Fruit fly (Drosophila melanogaster): ENCODE data around the gene CG14515.

CG14515 gene

DNA sequence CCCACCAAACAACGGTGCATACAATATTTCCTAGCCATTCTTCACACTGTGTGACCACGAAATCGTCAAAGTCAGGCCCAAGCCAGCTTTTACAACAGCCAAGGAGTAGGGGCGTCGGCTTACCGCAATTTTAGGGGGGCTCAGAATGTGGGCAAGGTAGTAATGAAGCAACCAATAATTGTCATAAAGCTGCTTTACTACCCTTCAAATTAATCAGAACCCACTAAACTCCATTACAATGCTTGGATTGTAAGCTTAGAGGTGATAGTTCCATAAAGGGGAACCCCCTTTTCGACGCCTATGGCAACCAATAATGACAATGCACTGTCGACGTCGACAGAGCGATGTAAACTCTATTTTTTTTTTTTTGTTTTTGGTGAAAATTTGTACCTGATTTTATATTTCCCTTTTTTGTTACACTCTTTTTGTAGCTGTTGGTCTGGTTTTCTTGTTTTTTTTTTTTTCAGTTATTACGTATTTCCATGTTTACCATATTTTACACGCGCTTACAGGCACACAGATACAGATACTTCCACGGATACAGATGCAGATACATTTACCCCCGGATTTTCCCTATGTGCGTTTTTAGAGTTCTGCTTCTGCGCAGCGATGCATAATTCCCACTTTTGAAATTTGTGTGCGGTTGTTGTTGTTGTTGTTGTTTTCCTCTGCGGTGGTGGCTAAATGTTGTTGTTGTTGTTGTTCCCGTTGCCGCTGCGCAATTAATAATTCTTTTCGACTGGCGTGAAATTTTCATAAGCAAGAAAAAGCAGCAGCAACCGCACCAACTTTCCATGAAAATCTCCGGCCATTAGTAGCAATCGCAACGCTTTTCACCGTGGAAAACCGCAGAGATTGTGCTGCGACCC lies 7.5 kb downstream of the CG14515 start:
- no peak for TF ChIP-seq noc (tag; optimal IDR thresholded peaks at IDR 0.05)

DNA sequence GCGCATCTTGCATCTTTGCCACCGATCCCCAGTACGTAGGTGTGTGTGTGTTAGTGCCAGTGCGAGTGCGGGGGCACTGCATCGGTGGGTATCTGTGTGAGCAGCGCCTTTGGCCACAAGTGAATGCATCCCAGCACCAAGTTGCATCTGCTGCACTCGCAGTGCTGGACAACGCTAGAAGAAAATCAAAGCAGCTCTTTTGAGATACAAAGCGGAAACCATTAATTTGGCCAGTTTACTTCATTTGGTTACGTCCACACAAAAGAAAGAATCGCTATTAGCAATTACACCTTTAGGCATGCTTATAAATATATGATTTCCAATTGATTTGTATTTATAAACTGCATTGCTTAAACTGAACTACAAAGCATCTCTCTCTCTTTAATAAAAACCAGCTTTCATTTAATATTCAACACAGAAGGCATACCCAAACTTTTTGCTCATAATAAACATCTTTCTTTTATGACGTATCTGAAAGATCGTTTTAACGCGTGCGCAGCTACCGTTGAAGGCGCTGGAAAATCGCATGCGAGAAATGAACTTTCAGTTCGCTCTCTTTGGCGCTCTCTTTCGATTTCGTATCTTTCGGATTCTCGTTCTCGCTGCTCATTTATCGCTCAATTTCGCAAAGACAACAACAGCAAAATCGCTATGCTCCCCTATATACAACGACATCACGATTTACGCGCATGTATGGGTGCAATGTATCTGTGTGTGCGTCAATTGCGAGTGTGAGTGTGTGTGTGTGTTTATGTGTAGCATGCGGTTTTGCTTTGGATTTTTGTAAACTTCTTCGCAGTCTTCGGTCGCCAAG lies 9.0 kb downstream of the CG14515 start:
- TF ChIP-seq noc (tag; optimal IDR thresholded peaks at IDR 0.05), result no peak

DNA sequence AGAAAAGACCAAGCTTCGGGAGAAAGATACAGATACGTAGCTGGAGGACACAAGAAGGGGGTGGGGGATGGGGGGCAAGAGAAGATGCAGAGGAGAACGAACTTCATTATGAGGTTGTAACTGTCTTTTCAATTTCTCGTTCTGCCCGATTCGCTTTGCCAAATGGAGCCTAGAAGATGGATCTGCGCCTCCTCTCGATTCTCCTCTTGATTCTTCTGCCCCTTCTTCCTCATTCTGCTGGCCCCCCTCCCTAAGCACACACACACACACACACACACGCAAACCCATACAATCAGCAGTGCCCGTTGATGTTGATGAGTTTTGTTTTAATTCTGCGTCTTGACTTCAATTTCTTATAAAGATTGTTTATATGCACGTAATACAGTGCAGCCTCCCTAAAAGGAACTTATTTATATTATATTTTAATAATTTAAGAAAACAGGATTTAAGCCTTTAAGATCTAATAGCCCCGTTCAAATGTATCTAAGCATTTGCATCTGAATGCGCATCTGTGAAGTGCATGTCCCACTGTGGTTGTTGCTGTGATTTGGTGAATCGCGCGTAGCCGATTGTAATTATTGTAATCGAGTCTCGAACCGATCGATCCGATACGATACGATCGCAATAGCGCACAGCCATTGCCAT lies 9.8 kb downstream of the CG14515 start:
- TF ChIP-seq noc (tag; optimal IDR thresholded peaks at IDR 0.05), result peak; percentile 46

DNA sequence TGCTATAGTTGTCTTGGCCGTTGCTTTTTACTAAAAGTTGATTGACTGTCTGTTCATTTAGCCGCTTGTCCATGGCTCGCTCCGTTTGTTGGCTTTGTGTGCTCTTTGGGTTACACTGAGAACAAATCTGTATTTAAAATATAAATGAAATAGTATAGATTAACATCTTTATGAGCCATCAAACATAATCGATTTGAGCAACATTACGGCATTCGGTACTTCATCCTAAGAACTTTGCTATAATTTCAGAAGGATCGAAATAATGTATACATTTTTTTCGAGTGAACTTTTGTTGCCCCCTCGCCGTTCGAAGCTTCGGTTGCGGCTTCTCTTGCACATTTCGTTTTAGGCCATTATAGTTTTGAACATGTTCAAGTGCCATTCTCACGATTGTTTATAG lies 10.6 kb downstream of the CG14515 start:
- peak; percentile 32 for TF ChIP-seq noc (tag; optimal IDR thresholded peaks at IDR 0.05)

DNA sequence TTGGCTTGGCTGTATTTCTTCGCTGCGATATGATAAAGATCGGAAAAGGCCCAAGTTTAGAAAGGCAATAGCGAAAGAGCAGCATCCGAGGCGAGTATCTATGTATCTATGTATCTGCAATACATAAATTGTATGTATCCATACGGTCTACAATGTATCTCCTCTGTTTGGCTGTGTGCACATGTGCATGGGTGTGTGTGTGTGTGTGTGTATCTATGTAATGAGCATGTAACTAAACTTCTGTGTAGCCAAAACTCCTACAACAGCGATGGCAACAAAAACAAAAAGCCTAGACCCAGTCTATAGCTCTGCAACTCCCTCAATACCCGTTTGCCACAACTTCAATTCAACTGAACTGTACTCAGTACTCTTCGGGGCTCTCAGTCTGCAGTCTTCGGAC lies 12.7 kb downstream of the CG14515 start:
- TF ChIP-seq noc (tag; optimal IDR thresholded peaks at IDR 0.05), result no peak

DNA sequence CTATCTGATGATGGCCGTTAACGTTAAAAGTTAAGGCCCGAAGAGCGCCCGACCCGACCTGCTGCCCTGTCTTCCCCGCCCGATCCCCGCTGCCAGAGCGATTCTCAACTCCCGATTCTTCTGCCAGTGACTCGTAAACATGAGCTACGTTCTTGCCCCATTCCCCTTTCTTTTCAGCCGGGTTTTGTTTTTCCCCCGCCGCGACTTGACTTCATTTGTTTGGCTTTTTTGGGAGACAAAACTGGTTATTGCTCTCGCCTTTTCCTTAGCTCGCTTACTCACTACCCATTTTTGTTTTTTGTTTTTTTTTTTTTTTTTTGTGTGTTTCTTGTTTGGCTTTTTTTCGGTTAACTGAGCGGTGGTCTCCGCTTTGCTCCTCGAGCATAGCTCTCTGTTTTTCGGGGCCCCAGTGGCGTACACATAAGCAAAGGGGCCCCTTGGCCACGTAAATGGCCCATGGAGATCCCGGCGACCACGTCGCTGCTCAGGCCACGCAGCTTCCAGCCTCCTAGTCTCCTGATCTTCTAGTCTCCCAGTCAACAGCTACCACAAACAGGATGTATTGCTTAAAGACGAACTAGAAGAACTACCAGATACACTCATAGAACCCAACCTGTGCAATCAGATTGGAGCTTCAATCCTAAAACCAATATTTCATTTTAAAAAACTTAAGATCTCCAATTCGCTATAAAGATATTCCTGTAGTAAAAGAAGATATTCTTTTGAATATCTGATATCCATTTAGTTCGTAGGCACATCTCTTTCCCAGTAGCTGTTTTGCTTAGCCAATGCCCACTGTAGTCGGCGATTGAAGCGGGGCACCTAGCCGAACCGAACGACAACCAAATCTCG lies 13.4 kb downstream of the CG14515 start:
- TF ChIP-seq noc (tag; optimal IDR thresholded peaks at IDR 0.05), result no peak

DNA sequence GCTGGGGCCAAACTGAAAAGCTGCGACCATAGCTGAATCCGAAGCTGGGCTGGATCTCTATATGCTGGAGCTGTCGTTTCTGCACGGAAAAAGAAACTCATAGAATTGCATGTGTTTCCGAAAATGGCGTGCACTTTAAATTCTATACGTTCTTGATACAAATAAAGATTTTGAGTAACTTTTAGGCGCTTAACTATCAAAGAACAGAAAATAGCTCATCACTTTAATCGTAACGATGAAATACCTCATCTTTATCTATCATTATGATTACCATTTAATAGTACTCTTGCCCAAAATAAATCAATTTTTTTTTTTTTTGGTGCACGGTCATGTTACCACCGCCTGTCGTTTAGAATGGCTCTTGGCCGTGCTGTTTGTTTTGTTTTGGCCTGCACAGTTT lies 14.3 kb downstream of the CG14515 start:
- no peak for TF ChIP-seq noc (tag; optimal IDR thresholded peaks at IDR 0.05)

DNA sequence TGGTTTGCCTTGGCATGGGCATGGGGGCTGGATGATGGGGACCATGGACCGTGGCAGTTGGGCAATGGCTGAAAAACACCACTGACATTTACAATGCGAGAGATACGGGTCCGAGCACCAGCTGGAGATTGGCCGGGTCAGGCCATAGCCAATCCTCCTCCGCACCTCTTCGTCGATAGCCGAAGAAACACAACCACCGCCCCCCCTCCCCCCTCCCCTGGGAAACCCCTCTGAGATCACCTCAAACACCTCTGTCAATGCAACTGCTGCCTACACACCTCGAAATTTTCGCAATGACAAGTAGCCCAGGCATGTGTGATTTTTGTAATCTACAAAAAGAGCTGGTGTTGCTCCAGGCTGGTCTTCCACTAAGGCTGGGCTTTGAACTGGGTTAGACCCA lies 15.2 kb downstream of the CG14515 start:
- no peak for TF ChIP-seq noc (tag; optimal IDR thresholded peaks at IDR 0.05)

DNA sequence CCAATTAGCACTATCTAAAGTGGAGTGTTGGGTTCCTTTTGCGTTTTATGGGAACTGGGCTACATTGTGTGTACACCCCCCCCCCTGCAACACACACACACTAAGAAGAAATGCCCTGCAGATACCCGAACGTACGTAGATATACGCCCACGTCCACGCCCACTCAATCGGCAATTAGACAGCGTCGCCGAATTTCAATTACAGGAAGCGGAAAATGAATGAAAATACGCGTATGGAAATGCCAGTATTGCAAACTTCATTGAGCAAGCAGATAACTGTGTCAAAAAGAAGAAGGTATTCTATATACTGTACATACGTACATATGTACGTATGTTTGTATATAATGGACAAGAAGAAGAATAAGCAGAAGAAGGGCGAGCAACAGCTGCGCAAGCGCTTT lies 16.1 kb downstream of the CG14515 start:
- no peak for TF ChIP-seq noc (tag; optimal IDR thresholded peaks at IDR 0.05)

DNA sequence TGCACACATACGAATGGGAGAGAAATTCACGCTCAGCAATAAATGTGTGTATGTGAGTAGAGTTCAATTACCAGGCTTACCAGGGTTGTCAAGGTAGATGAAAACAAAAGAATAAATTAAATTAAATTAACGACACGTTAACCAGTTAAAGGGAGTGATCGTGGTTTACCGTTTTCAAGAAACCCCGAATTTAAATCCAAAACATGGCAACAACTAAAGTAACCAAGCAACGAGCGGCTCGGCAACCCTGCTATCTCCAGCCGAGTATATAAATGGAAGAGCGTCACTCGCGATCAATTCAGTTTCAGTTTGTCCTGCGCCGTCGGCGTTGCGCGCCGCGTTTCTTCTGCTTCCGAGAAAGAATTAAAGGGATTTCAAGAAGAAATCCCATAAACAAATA lies 16.9 kb downstream of the CG14515 start:
- TF ChIP-seq noc (tag; optimal IDR thresholded peaks at IDR 0.05), result peak; percentile 99

DNA sequence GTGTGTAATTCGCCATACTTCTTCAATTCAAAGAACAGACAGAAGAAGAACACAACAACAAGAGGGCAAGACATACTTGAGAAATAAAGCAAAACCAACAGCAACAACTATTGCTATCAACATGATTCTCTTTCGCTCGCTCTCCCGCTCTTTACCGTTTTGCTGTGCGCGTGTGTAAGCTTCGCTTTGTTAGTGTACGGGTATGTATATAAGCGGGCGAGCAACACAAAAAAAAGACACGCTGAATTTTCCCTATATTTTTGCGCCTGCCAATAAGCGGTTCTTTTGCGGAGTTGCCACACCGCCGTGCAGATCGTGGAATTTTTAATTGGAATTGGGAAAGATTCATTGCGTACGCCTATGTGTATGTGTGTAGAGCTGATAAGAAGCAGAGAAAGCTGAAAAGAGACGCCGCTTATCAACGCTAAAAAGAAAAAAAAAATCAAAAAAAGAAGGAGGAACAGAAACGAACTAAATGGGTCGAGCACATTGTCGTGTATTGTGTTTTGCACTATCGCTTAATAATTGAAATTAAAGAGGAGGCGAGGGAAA lies 17.7 kb downstream of the CG14515 start:
- peak; percentile 19 for TF ChIP-seq noc (tag; optimal IDR thresholded peaks at IDR 0.05)

DNA sequence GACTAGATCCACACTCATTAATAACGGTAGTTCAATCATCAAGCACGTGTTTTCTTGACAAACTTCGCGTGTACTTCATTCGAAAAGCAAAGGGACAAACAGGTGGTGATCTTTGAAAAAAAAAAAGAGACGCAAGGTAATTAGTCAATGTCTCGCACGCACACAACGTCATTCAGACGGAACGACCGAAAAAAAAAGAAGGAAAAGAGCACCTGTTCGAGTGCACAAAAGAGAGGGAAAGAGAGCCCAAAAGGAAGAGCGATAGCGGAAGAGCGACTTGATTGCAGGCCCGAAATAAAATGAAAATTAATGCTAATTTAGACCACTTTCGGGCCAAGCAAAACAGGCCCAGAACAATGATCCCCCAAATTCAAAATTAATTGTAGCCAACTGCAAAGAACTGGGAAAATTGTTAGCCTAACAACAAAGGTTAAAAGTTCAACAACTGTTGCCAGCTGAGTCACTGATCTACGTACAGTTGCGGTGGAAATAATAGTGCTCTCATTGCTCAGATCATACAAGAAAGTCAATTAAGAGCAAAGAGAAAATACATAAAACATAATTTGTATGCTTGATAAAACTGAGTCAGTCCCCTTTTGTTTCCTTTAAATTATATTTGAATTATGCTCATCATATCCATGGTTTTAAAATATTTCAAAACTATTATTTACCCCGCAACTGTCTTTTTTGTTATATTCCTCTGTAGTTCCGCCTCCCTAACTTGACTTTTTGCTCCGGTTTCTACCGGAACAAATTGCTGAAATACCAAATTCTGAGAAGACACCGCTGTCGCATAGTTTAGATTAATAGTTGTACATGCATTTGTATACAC lies 18.5 kb downstream of the CG14515 start:
- TF ChIP-seq noc (tag; optimal IDR thresholded peaks at IDR 0.05), result no peak

DNA sequence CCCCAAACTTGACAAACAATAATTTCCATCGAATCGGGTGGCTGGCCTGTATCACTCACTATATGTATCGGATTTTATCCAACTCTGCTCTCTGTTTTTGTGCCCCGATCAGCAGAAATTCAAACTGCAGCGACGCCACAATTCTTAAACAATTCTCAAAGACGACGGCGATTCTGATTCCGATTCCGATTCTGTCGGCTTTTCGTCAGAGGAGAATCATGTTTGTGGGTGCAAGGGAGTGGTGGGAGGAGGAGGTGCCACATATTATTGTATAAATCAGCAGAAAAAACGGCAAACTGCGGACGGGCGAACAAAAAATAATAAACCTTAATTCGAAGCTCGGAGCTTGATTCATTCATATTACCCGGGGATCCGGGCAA lies 19.1 kb downstream of the CG14515 start:
- TF ChIP-seq noc (tag; optimal IDR thresholded peaks at IDR 0.05), result no peak

DNA sequence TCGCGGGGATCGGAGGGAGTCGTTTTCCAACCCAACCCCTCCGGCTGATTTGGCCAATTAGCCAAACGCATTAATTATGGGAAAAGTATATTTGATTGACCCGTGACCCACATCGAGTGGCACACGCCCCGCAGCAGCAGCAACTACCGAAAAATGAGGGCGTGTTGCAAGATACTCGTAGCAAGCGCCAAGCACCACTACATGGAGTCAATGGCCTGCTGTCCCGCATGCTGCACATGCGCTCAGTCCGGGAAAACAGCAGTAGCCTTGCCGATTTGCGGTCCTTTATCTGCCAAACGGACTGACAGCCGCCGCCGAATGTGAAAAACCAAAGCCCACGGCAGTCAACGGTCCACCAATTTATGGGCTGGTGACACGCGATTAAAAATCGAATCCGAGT lies 20.0 kb downstream of the CG14515 start:
- no peak for TF ChIP-seq noc (tag; optimal IDR thresholded peaks at IDR 0.05)
